Worm (Caenorhabditis elegans) whole organism, L4 larva: ENCODE measurements around the gene clec-175.

ENCODE experiments used
- F10B5.3 ChIP-seq: sonication (generic microtip); optimal IDR thresholded peaks from 2 replicates; lab custom pipeline; 2016; ENCODE audit warnings: mild to moderate bottlenecking, missing genetic modification characterization, missing compliant biosample characterization
- F26F4.8 ChIP-seq: fragments of 200-800 bp; sonication (Bioruptor generic); conservative IDR thresholded peaks from 2 replicates; pipeline ENCODE4 v1.3.6; 2022; ENCODE audit warnings: missing genetic modification characterization, missing compliant biosample characterization
- F44E2.7 ChIP-seq: fragments of 200-800 bp; sonication (Bioruptor generic); IDR thresholded peaks from 2 replicates; pipeline ENCODE4 v2.1.2; 2022; ENCODE audit warnings: missing genetic modification characterization, missing compliant biosample characterization
- R02D3.7 ChIP-seq: fragments of 150-350 bp; sonication (generic microtip); optimal IDR thresholded peaks from 3 replicates; lab custom pipeline; 2014; ENCODE audit warnings: missing biosample characterization, missing genetic modification characterization
- Y5F2A.4 ChIP-seq: fragments of 200-800 bp; sonication (Bioruptor generic); optimal IDR thresholded peaks from 2 replicates; lab custom pipeline; 2018; ENCODE audit warnings: mild to moderate bottlenecking, missing genetic modification characterization, missing compliant biosample characterization
- aha-1 ChIP-seq: fragments of 150-350 bp; peaks from one replicate; lab custom pipeline; 2014; ENCODE audit warnings: missing biosample characterization, missing genetic modification characterization
- ama-1 ChIP-seq: fragments of 150-350 bp; optimal IDR thresholded peaks from 2 replicates; lab custom pipeline; 2014; ENCODE audit warnings: inconsistent platforms, mixed read lengths
- ceh-20 ChIP-seq: fragments of 200-800 bp; sonication (Bioruptor generic); IDR thresholded peaks from 2 replicates; pipeline ENCODE4 v1.3.6; 2022; ENCODE audit warnings: missing genetic modification reagents, missing genetic modification characterization, missing compliant biosample characterization
- ceh-44 ChIP-seq: fragments of 200-800 bp; sonication (Bioruptor generic); IDR thresholded peaks from 2 replicates; pipeline ENCODE4 v1.3.6; 2022; ENCODE audit warnings: missing genetic modification reagents, missing genetic modification characterization, missing compliant biosample characterization
- dmd-9 ChIP-seq: fragments of 200-800 bp; sonication (Bioruptor generic); IDR thresholded peaks from 2 replicates; pipeline ENCODE4 v1.3.6; 2022; ENCODE audit warnings: missing genetic modification reagents, missing genetic modification characterization, missing compliant biosample characterization
- gei-8 ChIP-seq: fragments of 200-800 bp; sonication (Bioruptor generic); optimal IDR thresholded peaks from 2 replicates; lab custom pipeline; 2018; ENCODE audit warnings: mild to moderate bottlenecking, missing genetic modification characterization, missing compliant biosample characterization
- hif-1 ChIP-seq, 2 experiments: sonication (generic microtip); optimal IDR thresholded peaks; 2 replicates each; lab custom pipeline; 2016 to 2017; ENCODE audit warnings: missing compliant biosample characterization in 2 of 2, missing genetic modification characterization in 2 of 2, missing genetic modification reagents in 2 of 2, missing genotype in 2 of 2, mild to moderate bottlenecking in 1 of 2
- hlh-11 ChIP-seq: fragments of 200-800 bp; sonication (Bioruptor generic); optimal IDR thresholded peaks from 2 replicates; lab custom pipeline; 2018; ENCODE audit warnings: mild to moderate bottlenecking, missing genetic modification characterization, missing compliant biosample characterization
- hmg-1.1 ChIP-seq: fragments of 200-800 bp; sonication (Bioruptor generic); IDR thresholded peaks from 2 replicates; pipeline ENCODE4 v1.3.6; 2022; ENCODE audit warnings: missing genetic modification reagents, missing genetic modification characterization, missing compliant biosample characterization
- jun-1 ChIP-seq: fragments of 150-350 bp; optimal IDR thresholded peaks from 2 replicates; lab custom pipeline; 2014; ENCODE audit warnings: missing biosample characterization, missing genetic modification reagents, missing genetic modification characterization
- lin-1 ChIP-seq: fragments of 200-800 bp; sonication (Bioruptor generic); IDR thresholded peaks from 2 replicates; pipeline ENCODE4 v1.3.6; 2022; ENCODE audit warnings: missing genetic modification reagents, missing genetic modification characterization, missing compliant biosample characterization
- lin-38 ChIP-seq: fragments of 200-800 bp; sonication (Bioruptor generic); IDR thresholded peaks from 2 replicates; pipeline ENCODE4 v1.3.6; 2022; ENCODE audit warnings: missing genetic modification reagents, missing genetic modification characterization, missing compliant biosample characterization
- lir-3 ChIP-seq: sonication (generic microtip); optimal IDR thresholded peaks from 2 replicates; lab custom pipeline; 2016; ENCODE audit warnings: mild to moderate bottlenecking, missing genetic modification characterization, missing compliant biosample characterization
- madf-5 ChIP-seq, 2 experiments: fragments of 200-800 bp; sonication (Bioruptor generic); IDR thresholded peaks; 2 replicates each; pipeline ENCODE4 v1.3.6; 2022; ENCODE audit warnings: missing compliant biosample characterization in 2 of 2, missing genetic modification characterization in 2 of 2
- mdl-1 ChIP-seq, 2 experiments: fragments of 150-350 bp in 1 of 2; sonication (generic microtip) in 1 of 2; optimal IDR thresholded peaks; 2 replicates each; lab custom pipeline; 2014 to 2017; ENCODE audit warnings: missing biosample characterization in 2 of 2, missing genetic modification characterization in 2 of 2
- mxl-3 ChIP-seq: fragments of 200-800 bp; sonication (Bioruptor generic); optimal IDR thresholded peaks from 2 replicates; lab custom pipeline; 2018; ENCODE audit warnings: mild to moderate bottlenecking, missing genetic modification characterization, missing compliant biosample characterization
- nhr-11 ChIP-seq: fragments of 150-350 bp; optimal IDR thresholded peaks from 2 replicates; lab custom pipeline; 2014; ENCODE audit warnings: missing biosample characterization, missing genetic modification characterization
- nhr-237 ChIP-seq: sonication (generic microtip); optimal IDR thresholded peaks from 2 replicates; lab custom pipeline; 2017; ENCODE audit warnings: missing biosample characterization, missing genetic modification characterization
- nhr-76 ChIP-seq: fragments of 150-350 bp; optimal IDR thresholded peaks from 2 replicates; lab custom pipeline; 2014; ENCODE audit warnings: missing biosample characterization, missing genetic modification characterization
- pha-4 ChIP-seq, 2 experiments: fragments of 150-350 bp in 1 of 2; fragments of 200-800 bp in 1 of 2; sonication (Bioruptor generic) in 1 of 2; IDR thresholded peaks in 1 of 2; optimal IDR thresholded peaks in 1 of 2; 2 replicates each; pipeline versions ENCODE4 v1.3.6 to Lab custom; 2014 to 2022; ENCODE audit warnings: missing genetic modification characterization in 2 of 2, missing genetic modification reagents in 2 of 2, missing biosample characterization in 1 of 2, missing compliant biosample characterization in 1 of 2
- php-3 ChIP-seq: fragments of 200-800 bp; sonication (Bioruptor generic); IDR thresholded peaks from 2 replicates; pipeline ENCODE4 v1.3.6; 2022; ENCODE audit warnings: missing genetic modification reagents, missing genetic modification characterization, missing compliant biosample characterization
- sdz-12 ChIP-seq: fragments of 200-800 bp; sonication (Bioruptor generic); optimal IDR thresholded peaks from 2 replicates; lab custom pipeline; 2018; ENCODE audit warnings: mild to moderate bottlenecking, missing genetic modification characterization, missing compliant biosample characterization
- set-16 ChIP-seq: fragments of 200-800 bp; sonication (Bioruptor generic); IDR thresholded peaks from 2 replicates; pipeline ENCODE4 v1.3.6; 2022; ENCODE audit warnings: missing genetic modification reagents, missing genetic modification characterization, missing compliant biosample characterization
- snpc-4 ChIP-seq: fragments of 150-350 bp; optimal IDR thresholded peaks from 2 replicates; lab custom pipeline; 2014; ENCODE audit warnings: missing biosample characterization, missing genetic modification characterization
- tra-1 ChIP-seq: fragments of 200-800 bp; sonication (Bioruptor generic); IDR thresholded peaks from 2 replicates; pipeline ENCODE4 v1.3.6; 2022; ENCODE audit warnings: missing genetic modification reagents, missing genetic modification characterization, missing compliant biosample characterization
- unc-130 ChIP-seq: sonication (generic microtip); optimal IDR thresholded peaks from 2 replicates; lab custom pipeline; 2016; ENCODE audit warnings: missing genetic modification reagents, missing genetic modification characterization, missing compliant biosample characterization
- unc-39 ChIP-seq: sonication (generic microtip); optimal IDR thresholded peaks from 2 replicates; lab custom pipeline; 2017; ENCODE audit warnings: missing biosample characterization, missing genetic modification characterization
- unc-62 ChIP-seq, 3 experiments: fragments of 150-350 bp in 1 of 3; sonication (generic microtip); optimal IDR thresholded peaks in 2 of 3; peaks in 1 of 3; 1 replicate in 1 of 3; 2 replicates in 2 of 3; lab custom pipeline; 2014 to 2017; ENCODE audit warnings: missing biosample characterization in 3 of 3, missing genetic modification characterization in 3 of 3, missing genetic modification reagents in 3 of 3, missing genotype in 1 of 3
- zfp-3 ChIP-seq: fragments of 200-800 bp; sonication (Bioruptor generic); conservative IDR thresholded peaks from 2 replicates; pipeline ENCODE4 v1.3.6; 2022; ENCODE audit warnings: missing genetic modification reagents, missing genetic modification characterization, missing compliant biosample characterization
- zip-2 ChIP-seq: fragments of 150-350 bp; optimal IDR thresholded peaks from 2 replicates; lab custom pipeline; 2014; ENCODE audit warnings: missing biosample characterization, missing genetic modification characterization

The clec-175 gene

DNA sequence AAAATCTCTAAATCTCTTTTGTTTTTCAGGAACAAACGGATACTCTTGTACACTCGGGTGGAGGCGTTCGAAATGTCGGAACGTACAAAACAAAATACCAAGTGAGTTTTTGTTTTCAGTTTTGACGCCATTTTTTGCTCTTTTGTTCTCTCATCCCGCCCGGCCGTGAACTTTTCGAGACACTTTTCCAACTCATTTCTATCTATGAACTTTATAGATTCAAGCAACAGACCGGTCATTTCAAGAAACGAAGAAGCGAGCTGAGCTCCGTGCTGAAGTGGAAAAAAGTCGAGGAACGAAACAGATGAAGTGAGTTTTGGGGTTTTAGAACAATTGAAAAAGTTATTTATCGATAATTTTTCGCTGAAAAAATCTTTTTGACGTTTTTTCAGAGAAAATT lies 11.6 kb upstream of the clec-175 start:
- no peak for TF ChIP-seq ceh-44 (GFP tag; lab: Robert Waterston, UW)
- TF ChIP-seq aha-1 (tag; lab: Kevin White, UChicago) = peak; percentile 49
- TF ChIP-seq ama-1 (lab: Kevin White, UChicago) = peak; percentile 53

ce11 chrIV:4411311-4411947 lies 10.7 kb upstream of the clec-175 start:
- TF ChIP-seq tra-1 (GFP tag; lab: Robert Waterston, UW) (no peak), dmd-9 (GFP tag; lab: Robert Waterston, UW) (no peak), snpc-4 (no peak), zfp-3 (GFP tag; lab: Robert Waterston, UW) (0 out of 2 replicates have a peak, but pooled peaks have one; percentile 15), ceh-20 (GFP tag; lab: Robert Waterston, UW) (no peak), hlh-11 (no peak), R02D3.7 (no peak), lir-3 (tag; lab: Kevin White, UChicago) (no peak), jun-1 (tag; lab: Kevin White, UChicago) (no peak), F10B5.3 (no peak), F44E2.7 (GFP tag; lab: Robert Waterston, UW) (no peak), Y5F2A.4 (no peak), ama-1 (lab: Kevin White, UChicago) (peak; percentile 1), php-3 (GFP tag; lab: Robert Waterston, UW) (no peak), nhr-237 (tag; lab: Kevin White, UChicago) (no peak), pha-4 (GFP tag; IDR thresholded peaks at IDR 0.05; lab: Robert Waterston, UW) (no peak), pha-4 (tag; optimal IDR thresholded peaks at IDR 0.05; lab: Kevin White, UChicago) (no peak), unc-62 (GFP tag; optimal IDR thresholded peaks at IDR 0.05 in 1 of 2; lab: Kevin White, UChicago) (peak in 1 of 2 experiments; percentile 95), unc-62 (tag; optimal IDR thresholded peaks at IDR 0.05; lab: Kevin White, UChicago) (no peak), hif-1 (tag; optimal IDR thresholded peaks at IDR 0.05; lab: Kevin White, UChicago) (peak in 1 of 2 experiments; percentile 5), lin-1 (GFP tag; lab: Robert Waterston, UW) (no peak), aha-1 (tag; lab: Kevin White, UChicago) (peak; percentile 2), unc-130 (GFP tag; lab: Kevin White, UChicago) (no peak), nhr-76 (no peak)
- TF ChIP-seq, all 104 proteins: peak for 5

- TF ChIP-seq set-16 (GFP tag; lab: Robert Waterston, UW) (peak; percentile 67), snpc-4 (no peak)
- TF ChIP-seq, all 104 proteins: peak for 1
These were observed 10.2 kb upstream of the clec-175 start for ce11 chrIV:4411948-4412335.

DNA sequence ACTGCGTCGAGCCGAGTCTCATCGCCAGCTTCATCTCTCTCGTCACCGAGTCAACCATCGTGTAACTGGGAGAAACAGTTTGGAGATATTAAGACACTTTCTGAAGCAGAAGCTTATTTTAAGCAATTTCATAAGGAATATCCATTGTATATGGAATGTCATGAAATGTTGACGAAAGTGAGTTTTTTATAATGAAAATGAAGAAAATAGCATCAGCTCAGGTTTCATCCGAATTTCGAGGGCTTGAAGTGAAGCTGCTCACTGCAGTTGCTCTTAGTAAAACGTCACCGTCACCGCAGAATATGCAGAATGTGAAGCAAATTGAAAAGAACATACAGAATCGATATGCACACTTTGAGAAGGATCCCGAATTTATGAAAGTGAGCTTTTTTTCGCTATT lies 9.0 kb upstream of the clec-175 start:
- TF ChIP-seq lin-1 (GFP tag; lab: Robert Waterston, UW) (no peak), unc-62 (GFP tag; optimal IDR thresholded peaks at IDR 0.05 in 1 of 2; lab: Kevin White, UChicago) (peak in 1 of 2 experiments; percentile 84), unc-62 (tag; optimal IDR thresholded peaks at IDR 0.05; lab: Kevin White, UChicago) (no peak), nhr-11 (tag; lab: Kevin White, UChicago) (no peak), mxl-3 (GFP tag; lab: Kevin White, UChicago) (no peak), lin-38 (GFP tag; lab: Robert Waterston, UW) (no peak), unc-39 (tag; lab: Kevin White, UChicago) (no peak), gei-8 (GFP tag; lab: Kevin White, UChicago) (peak; percentile 18), mdl-1 (tag; optimal IDR thresholded peaks at IDR 0.05; lab: Kevin White, UChicago) (no peak), sdz-12 (GFP tag; lab: Kevin White, UChicago) (peak; percentile 10), aha-1 (tag; lab: Kevin White, UChicago) (peak; percentile 86)

- TF ChIP-seq madf-5 (GFP tag; IDR thresholded peaks at IDR 0.05; lab: Robert Waterston, UW) (no peak), zip-2 (no peak), unc-62 (GFP tag; optimal IDR thresholded peaks at IDR 0.05 in 1 of 2; lab: Kevin White, UChicago) (peak in 1 of 2 experiments; percentile 95), unc-62 (tag; optimal IDR thresholded peaks at IDR 0.05; lab: Kevin White, UChicago) (no peak), hmg-1.1 (GFP tag; lab: Robert Waterston, UW) (no peak), F26F4.8 (GFP tag; lab: Robert Waterston, UW) (no peak), unc-39 (tag; lab: Kevin White, UChicago) (no peak)
These were observed 897 bp downstream of the clec-175 start for ce11 chrIV:4423026-4423425.
